Fruit fly (Drosophila melanogaster) whole organism, embryonic: Measurements from ENCODE around the gene CG8541.
A peak's percentile ranks its signal among the peaks of the same experiment; 100 is the strongest.

Source experiments
- Asciz ChIP-seq: fragments of 200-800 bp; sonication (Bioruptor generic); optimal IDR thresholded peaks from 2 replicates; lab custom pipeline; 2017; ENCODE audit warnings: missing biosample characterization, mild to moderate bottlenecking, missing genetic modification characterization, missing genetic modification reagents
- Atf6 ChIP-seq: fragments of 200-800 bp; sonication (Bioruptor generic); IDR thresholded peaks from 2 replicates; pipeline ENCODE4 v1.3.6; 2022; ENCODE audit warnings: missing biosample characterization, missing genetic modification characterization
- CG11695 ChIP-seq: fragments of 200-800 bp; sonication (Bioruptor generic); IDR thresholded peaks from 3 replicates; pipeline ENCODE4 v1.3.6; 2022; ENCODE audit warnings: missing biosample characterization, missing genetic modification characterization
- CG12071 ChIP-seq: fragments of 200-800 bp; sonication (Bioruptor generic); optimal IDR thresholded peaks from 3 replicates; lab custom pipeline; 2018; ENCODE audit warnings: missing biosample characterization, mild to moderate bottlenecking, missing genetic modification characterization
- CG13296 ChIP-seq: fragments of 200-800 bp; sonication (Bioruptor generic); optimal IDR thresholded peaks from 3 replicates; lab custom pipeline; 2018; ENCODE audit warnings: missing biosample characterization, mild to moderate bottlenecking, missing genetic modification characterization
- CG17359 ChIP-seq: fragments of 200-800 bp; sonication (Bioruptor generic); optimal IDR thresholded peaks from 3 replicates; lab custom pipeline; 2018; ENCODE audit warnings: missing biosample characterization, mild to moderate bottlenecking, missing genetic modification characterization, moderate library complexity
- CG17385 ChIP-seq: fragments of 200-800 bp; sonication (Bioruptor generic); optimal IDR thresholded peaks from 3 replicates; lab custom pipeline; 2018; ENCODE audit warnings: missing biosample characterization, mild to moderate bottlenecking, missing genetic modification characterization
- CG18011 ChIP-seq: fragments of 200-800 bp; sonication (Bioruptor generic); optimal IDR thresholded peaks from 2 replicates; lab custom pipeline; 2017; ENCODE audit warnings: missing biosample characterization, missing genetic modification characterization, mild to moderate bottlenecking, moderate library complexity, missing genotype
- CG33557 ChIP-seq: fragments of 200-800 bp; sonication (Bioruptor generic); optimal IDR thresholded peaks from 2 replicates; lab custom pipeline; 2019; ENCODE audit warnings: missing biosample characterization, mild to moderate bottlenecking, missing genetic modification characterization, moderate library complexity
- CG3847 ChIP-seq: fragments of 200-800 bp; sonication (Bioruptor generic); IDR thresholded peaks from 2 replicates; pipeline ENCODE4 v1.3.6; 2022; ENCODE audit warnings: missing biosample characterization, missing genetic modification characterization
- CG43689 ChIP-seq: fragments of 200-800 bp; sonication (Bioruptor generic); IDR thresholded peaks from 2 replicates; pipeline ENCODE4 v1.3.6; 2022; ENCODE audit warnings: missing biosample characterization, missing genetic modification characterization
- CG7786 ChIP-seq: fragments of 200-800 bp; sonication (Bioruptor generic); optimal IDR thresholded peaks from 2 replicates; lab custom pipeline; 2016; ENCODE audit warnings: missing biosample characterization, missing genetic modification characterization
- CG8290 ChIP-seq, 3 experiments: fragments of 200-800 bp; sonication (Bioruptor generic); optimal IDR thresholded peaks; 2 replicates each; lab custom pipeline; 2016 to 2019; ENCODE audit warnings: missing biosample characterization in 3 of 3, missing genetic modification characterization in 3 of 3, mild to moderate bottlenecking in 2 of 3, moderate library complexity in 1 of 3
- CG9215 ChIP-seq: fragments of 200-800 bp; sonication (Bioruptor generic); IDR thresholded peaks from 2 replicates; pipeline ENCODE4 v1.3.6; 2022; ENCODE audit warnings: missing biosample characterization, missing genetic modification characterization
- Camta ChIP-seq: fragments of 200-800 bp; sonication (Bioruptor generic); optimal IDR thresholded peaks from 2 replicates; lab custom pipeline; 2016; ENCODE audit warnings: missing biosample characterization, missing genetic modification characterization
- CkIIα-i1 ChIP-seq: fragments of 200-800 bp; sonication (Bioruptor generic); IDR thresholded peaks from 2 replicates; pipeline ENCODE4 v1.3.6; 2022; ENCODE audit warnings: missing biosample characterization, missing genetic modification characterization
- Dp ChIP-seq: fragments of 200-800 bp; sonication (Bioruptor generic); optimal IDR thresholded peaks from 2 replicates; lab custom pipeline; 2018; ENCODE audit warnings: missing biosample characterization, mild to moderate bottlenecking, missing genetic modification characterization, moderate library complexity
- Elba2 ChIP-seq: fragments of 200-800 bp; sonication (Bioruptor generic); optimal IDR thresholded peaks from 3 replicates; lab custom pipeline; 2016; ENCODE audit warnings: missing biosample characterization, missing genetic modification characterization
- Gug ChIP-seq: fragments of 200-800 bp; sonication (Bioruptor generic); IDR thresholded peaks from 4 replicates; pipeline ENCODE4 v1.3.6; 2022; ENCODE audit warnings: missing biosample characterization, missing genetic modification characterization
- Hr3 ChIP-seq: fragments of 200-800 bp; sonication (Bioruptor generic); optimal IDR thresholded peaks from 3 replicates; lab custom pipeline; 2016; ENCODE audit warnings: missing biosample characterization, missing genetic modification characterization
- Med ChIP-seq: fragments of 200-800 bp; sonication (Bioruptor generic); peaks from one replicate; lab custom pipeline; 2016; ENCODE audit warnings: missing biosample characterization, missing genetic modification characterization, mild to moderate bottlenecking, inconsistent platforms, moderate library complexity
- Poxn ChIP-seq: fragments of 200-800 bp; sonication (Bioruptor generic); IDR thresholded peaks from 2 replicates; pipeline ENCODE4 v1.3.6; 2022; ENCODE audit warnings: missing biosample characterization, missing genetic modification characterization
- Rx ChIP-seq: fragments of 200-800 bp; sonication (Bioruptor generic); IDR thresholded peaks from 2 replicates; pipeline ENCODE4 v1.3.6; 2022; ENCODE audit warnings: missing biosample characterization, missing genetic modification characterization
- Sry-β ChIP-seq: fragments of 200-800 bp; sonication (Bioruptor generic); optimal IDR thresholded peaks from 2 replicates; lab custom pipeline; 2018; ENCODE audit warnings: missing biosample characterization, mild to moderate bottlenecking, missing genetic modification characterization, moderate library complexity
- ash1 ChIP-seq: fragments of 200-800 bp; sonication (Bioruptor generic); optimal IDR thresholded peaks from 2 replicates; lab custom pipeline; 2018; ENCODE audit warnings: missing biosample characterization, mild to moderate bottlenecking, missing genetic modification characterization
- br ChIP-seq: fragments of >200 bp; optimal IDR thresholded peaks from 2 replicates; lab custom pipeline; 2017
- chn ChIP-seq: fragments of 200-800 bp; sonication (Bioruptor generic); optimal IDR thresholded peaks from 2 replicates; lab custom pipeline; 2016; ENCODE audit warnings: missing biosample characterization, missing genetic modification characterization
- dati ChIP-seq: fragments of 200-800 bp; sonication (Bioruptor generic); IDR thresholded peaks from 2 replicates; pipeline ENCODE4 v1.3.6; 2022; ENCODE audit warnings: missing biosample characterization, missing genetic modification characterization
- dimm ChIP-seq: fragments of 200-800 bp; sonication (Bioruptor generic); IDR thresholded peaks from 2 replicates; pipeline ENCODE4 v1.3.6; 2022; ENCODE audit warnings: missing biosample characterization, missing genetic modification characterization
- exex ChIP-seq: fragments of 200-800 bp; sonication (Bioruptor generic); optimal IDR thresholded peaks from 4 replicates; lab custom pipeline; 2018; ENCODE audit warnings: missing biosample characterization, mild to moderate bottlenecking, missing genetic modification characterization, moderate library complexity
- gce ChIP-seq: fragments of 200-800 bp; sonication (Bioruptor generic); IDR thresholded peaks from 3 replicates; pipeline ENCODE4 v1.3.6; 2022; ENCODE audit warnings: missing biosample characterization, missing genetic modification characterization
- gro ChIP-seq: fragments of 200-800 bp; sonication (Bioruptor generic); optimal IDR thresholded peaks from 2 replicates; lab custom pipeline; 2016; ENCODE audit warnings: missing biosample characterization, missing genetic modification characterization
- ind ChIP-seq: fragments of 200-800 bp; sonication (Bioruptor generic); optimal IDR thresholded peaks from 3 replicates; lab custom pipeline; 2016; ENCODE audit warnings: missing biosample characterization, missing genetic modification characterization
- klu ChIP-seq: fragments of 200-800 bp; sonication (Bioruptor generic); IDR thresholded peaks from 2 replicates; pipeline ENCODE4 v1.3.6; 2022; ENCODE audit warnings: missing biosample characterization, missing genetic modification characterization
- lilli ChIP-seq: fragments of 200-800 bp; sonication (Bioruptor generic); optimal IDR thresholded peaks from 3 replicates; lab custom pipeline; 2016; ENCODE audit warnings: missing biosample characterization, missing genetic modification characterization
- lmd ChIP-seq: fragments of 200-800 bp; sonication (Bioruptor generic); IDR thresholded peaks from 2 replicates; pipeline ENCODE4 v1.3.6; 2022; ENCODE audit warnings: missing biosample characterization, missing genetic modification characterization
- pita ChIP-seq: fragments of 200-800 bp; sonication (Bioruptor generic); optimal IDR thresholded peaks from 2 replicates; lab custom pipeline; 2017; ENCODE audit warnings: missing biosample characterization, mild to moderate bottlenecking, missing genetic modification characterization
- psq ChIP-seq: fragments of 200-800 bp; sonication (Bioruptor generic); optimal IDR thresholded peaks from 2 replicates; lab custom pipeline; 2017; ENCODE audit warnings: missing biosample characterization, missing genetic modification characterization
- row ChIP-seq: fragments of 200-800 bp; sonication (Bioruptor generic); IDR thresholded peaks from 3 replicates; pipeline ENCODE4 v1.3.6; 2022; ENCODE audit warnings: missing biosample characterization, missing genetic modification characterization
- run ChIP-seq: fragments of 200-800 bp; sonication (Bioruptor generic); optimal IDR thresholded peaks from 3 replicates; lab custom pipeline; 2018; ENCODE audit warnings: missing biosample characterization, mild to moderate bottlenecking, missing genetic modification characterization
- sc ChIP-seq, 3 experiments: fragments of >200 bp in 2 of 3; fragments of 200-800 bp in 1 of 3; sonication (Bioruptor generic) in 1 of 3; optimal IDR thresholded peaks; 2 replicates in 2 of 3; 3 replicates in 1 of 3; lab custom pipeline; 2017; ENCODE audit warnings: mild to moderate bottlenecking in 1 of 3, missing biosample characterization in 1 of 3, missing genetic modification characterization in 1 of 3, missing genetic modification reagents in 1 of 3
- sens ChIP-seq: fragments of 200-800 bp; sonication (Bioruptor generic); peaks from one replicate; lab custom pipeline; 2016; ENCODE audit warnings: missing biosample characterization, missing genetic modification characterization
- sob ChIP-seq: fragments of 200-800 bp; sonication (Bioruptor generic); IDR thresholded peaks from 2 replicates; pipeline ENCODE4 v1.3.6; 2022; ENCODE audit warnings: missing biosample characterization, missing genetic modification characterization
- stc ChIP-seq: fragments of 200-800 bp; sonication (Bioruptor generic); IDR thresholded peaks from 2 replicates; pipeline ENCODE4 v1.3.6; 2022; ENCODE audit warnings: missing biosample characterization, missing genetic modification characterization
- trem ChIP-seq: fragments of 200-800 bp; optimal IDR thresholded peaks from 3 replicates; lab custom pipeline; 2019; ENCODE audit warnings: missing biosample characterization, mild to moderate bottlenecking, missing genetic modification characterization, moderate library complexity
- unpg ChIP-seq: fragments of 200-800 bp; sonication (Bioruptor generic); optimal IDR thresholded peaks from 3 replicates; lab custom pipeline; 2018; ENCODE audit warnings: missing biosample characterization, mild to moderate bottlenecking, missing genetic modification characterization, moderate library complexity
- usp ChIP-seq: fragments of >200 bp; optimal IDR thresholded peaks from 2 replicates; lab custom pipeline; 2017; ENCODE audit warnings: missing biosample characterization, missing genetic modification characterization
- zen ChIP-seq: fragments of 200-800 bp; sonication (Bioruptor generic); optimal IDR thresholded peaks from 3 replicates; lab custom pipeline; 2018; ENCODE audit warnings: missing biosample characterization, mild to moderate bottlenecking, missing genetic modification characterization, moderate library complexity
- zf30C ChIP-seq: fragments of 200-800 bp; sonication (Bioruptor generic); optimal IDR thresholded peaks from 3 replicates; lab custom pipeline; 2018; ENCODE audit warnings: missing biosample characterization, mild to moderate bottlenecking, missing genetic modification characterization

Gene CG8541

dm6 chr3L:7434715-7435653 lies 36.4 kb upstream of the CG8541 start, which contains the start of gene Rac2:
Rac2 (minus strand) TSS chr3L:7435190.
- TF ChIP-seq dimm (GFP tag; lab: Robert Waterston, UW) = no peak
- peak; percentile 79 for TF ChIP-seq Med (GFP tag; lab: Kevin White, UChicago)
- no peak for TF ChIP-seq psq
- peak; percentile 86 for TF ChIP-seq sens
- TF ChIP-seq CG17385 (GFP tag; lab: Kevin White, UChicago) = peak; percentile 50
- TF ChIP-seq lilli (GFP tag; lab: Kevin White, UChicago) = peak; percentile 45
- peak; percentile 31 for TF ChIP-seq CG13296
- TF ChIP-seq Camta (GFP tag; lab: Kevin White, UChicago) = no peak
- TF ChIP-seq dati = no peak
- TF ChIP-seq Elba2 (GFP tag; lab: Kevin White, UChicago) = no peak
- TF ChIP-seq CkIIα-i1 (GFP tag; lab: Robert Waterston, UW) = no peak
- TF ChIP-seq CG18011 (GFP tag; lab: Kevin White, UChicago) = no peak
- peak; percentile 45; the same call in 1 of the 2 replicates for TF ChIP-seq sob (GFP tag; lab: Robert Waterston, UW)
- peak; percentile 27 for TF ChIP-seq CG33557 (GFP tag; lab: Kevin White, UChicago)
- peak; percentile 26 for TF ChIP-seq exex (tag; lab: Kevin White, UChicago)
- peak; percentile 53 for TF ChIP-seq CG7786
- TF ChIP-seq klu (GFP tag; lab: Robert Waterston, UW) = no peak
- TF ChIP-seq Gug (GFP tag; lab: Robert Waterston, UW) = no peak; the same call in 3 of the 4 replicates
- TF ChIP-seq ash1 (GFP tag; lab: Kevin White, UChicago) = no peak
- peak; percentile 12 for TF ChIP-seq gro (GFP tag; lab: Kevin White, UChicago)
- TF ChIP-seq pita (GFP tag; lab: Kevin White, UChicago) = no peak
- no peak for TF ChIP-seq unpg (GFP tag; lab: Kevin White, UChicago)
- TF ChIP-seq run = no peak
- TF ChIP-seq zen (tag; lab: Kevin White, UChicago) = no peak
- no peak for TF ChIP-seq Dp (GFP tag; lab: Kevin White, UChicago)
- peak; percentile 67 for TF ChIP-seq row (GFP tag; lab: Robert Waterston, UW)
- peak; percentile 13; the same call in 1 of the 2 replicates for TF ChIP-seq Atf6 (GFP tag; lab: Robert Waterston, UW)
- peak; percentile 26; the same call in 1 of the 2 replicates for TF ChIP-seq CG3847 (GFP tag; lab: Robert Waterston, UW)
- 0 out of 3 replicates have a peak, but pooled peaks have one; percentile 27 for TF ChIP-seq CG11695 (GFP tag; lab: Robert Waterston, UW)
- TF ChIP-seq sc (optimal IDR thresholded peaks at IDR 0.05; lab: Kevin White, UChicago) = no peak
- TF ChIP-seq sc (GFP tag; optimal IDR thresholded peaks at IDR 0.05; lab: Kevin White, UChicago) = no peak
- TF ChIP-seq CG8290 (GFP tag; optimal IDR thresholded peaks at IDR 0.05; lab: Kevin White, UChicago) = no peak
- peak; percentile 10 to 44 for TF ChIP-seq CG8290 (tag; optimal IDR thresholded peaks at IDR 0.05; lab: Kevin White, UChicago)
- 0 out of 2 replicates have a peak, but pooled peaks have one; percentile 16 for TF ChIP-seq Rx (GFP tag; lab: Robert Waterston, UW)
- TF ChIP-seq CG9215 (GFP tag; lab: Robert Waterston, UW) = no peak
- TF ChIP-seq lmd (GFP tag; lab: Robert Waterston, UW) = 0 out of 2 replicates have a peak, but pooled peaks have one; percentile 10
- TF ChIP-seq Sry-β (GFP tag; lab: Kevin White, UChicago) = peak; percentile 86
- no peak for TF ChIP-seq Hr3 (GFP tag; lab: Kevin White, UChicago)
- TF ChIP-seq CG43689 = no peak
- peak; percentile 24 for TF ChIP-seq trem (tag; lab: Kevin White, UChicago)
- TF ChIP-seq CG17359 (tag; lab: Kevin White, UChicago) = no peak
- no peak for TF ChIP-seq Asciz (GFP tag; lab: Kevin White, UChicago)
- TF ChIP-seq zf30C (GFP tag; lab: Kevin White, UChicago) = peak; percentile 83
- peak; percentile 51; the same call in 1 of the 3 replicates for TF ChIP-seq gce (GFP tag; lab: Robert Waterston, UW)
- TF ChIP-seq CG12071 = no peak
- TF ChIP-seq stc = no peak; the same call in 1 of the 2 replicates
- TF ChIP-seq usp (GFP tag; lab: Kevin White, UChicago) = no peak
- TF ChIP-seq chn (GFP tag; lab: Kevin White, UChicago) = peak; percentile 57
- TF ChIP-seq Poxn (GFP tag; lab: Robert Waterston, UW) = no peak
- TF ChIP-seq br = no peak
- peak; percentile 3 for TF ChIP-seq ind (GFP tag; lab: Kevin White, UChicago)
